Fruit fly (Drosophila melanogaster) whole organism, embryonic: ENCODE results near the gene Sec15.

ENCODE experiments used
- Atf6 ChIP-seq: fragments of 200-800 bp; sonication (Bioruptor generic); IDR thresholded peaks from 2 replicates; pipeline ENCODE4 v1.3.6; 2022; ENCODE audit warnings: missing biosample characterization, missing genetic modification characterization
- B-H2 ChIP-seq: fragments of 200-800 bp; sonication (Bioruptor generic); optimal IDR thresholded peaks from 2 replicates; lab custom pipeline; 2018; ENCODE audit warnings: missing biosample characterization, mild to moderate bottlenecking, missing genetic modification characterization
- CG10209 ChIP-seq: fragments of 200-800 bp; sonication (Bioruptor generic); optimal IDR thresholded peaks from 3 replicates; lab custom pipeline; 2017; ENCODE audit warnings: missing biosample characterization, mild to moderate bottlenecking, missing genetic modification characterization, missing genetic modification reagents
- CG10543 ChIP-seq: fragments of 200-800 bp; sonication (Bioruptor generic); optimal IDR thresholded peaks from 3 replicates; lab custom pipeline; 2017; ENCODE audit warnings: missing biosample characterization, mild to moderate bottlenecking, missing genetic modification characterization, moderate library complexity
- CG10565 ChIP-seq: fragments of 200-800 bp; sonication (Bioruptor generic); optimal IDR thresholded peaks from 3 replicates; lab custom pipeline; 2016; ENCODE audit warnings: missing biosample characterization, mild to moderate bottlenecking, missing genetic modification characterization
- CG10979 ChIP-seq: fragments of 200-800 bp; sonication (Bioruptor generic); optimal IDR thresholded peaks from 2 replicates; lab custom pipeline; 2018; ENCODE audit warnings: missing biosample characterization, mild to moderate bottlenecking, missing genetic modification characterization, moderate library complexity
- CG12299 ChIP-seq: fragments of 200-800 bp; sonication (Bioruptor generic); optimal IDR thresholded peaks from 2 replicates; lab custom pipeline; 2018; ENCODE audit warnings: missing biosample characterization, mild to moderate bottlenecking, missing genetic modification characterization
- CG12769 ChIP-seq: fragments of 200-800 bp; sonication (Bioruptor generic); optimal IDR thresholded peaks from 2 replicates; lab custom pipeline; 2019; ENCODE audit warnings: missing biosample characterization, mild to moderate bottlenecking, missing genetic modification characterization, moderate library complexity
- CG13296 ChIP-seq: fragments of 200-800 bp; sonication (Bioruptor generic); optimal IDR thresholded peaks from 3 replicates; lab custom pipeline; 2018; ENCODE audit warnings: missing biosample characterization, mild to moderate bottlenecking, missing genetic modification characterization
- CG15479 ChIP-seq: fragments of 200-800 bp; sonication (Bioruptor generic); optimal IDR thresholded peaks from 3 replicates; lab custom pipeline; 2019; ENCODE audit warnings: missing biosample characterization, mild to moderate bottlenecking, missing genetic modification characterization, moderate library complexity
- CG17829 ChIP-seq: fragments of 200-800 bp; optimal IDR thresholded peaks from 2 replicates; lab custom pipeline; 2019; ENCODE audit warnings: missing biosample characterization, mild to moderate bottlenecking, missing genetic modification characterization, moderate library complexity
- CG17912 ChIP-seq: fragments of 200-800 bp; sonication (Bioruptor generic); optimal IDR thresholded peaks from 2 replicates; lab custom pipeline; 2018; ENCODE audit warnings: missing biosample characterization, mild to moderate bottlenecking, missing genetic modification characterization
- CG18599 ChIP-seq: fragments of 200-800 bp; sonication (Bioruptor generic); optimal IDR thresholded peaks from 3 replicates; lab custom pipeline; 2017; ENCODE audit warnings: missing biosample characterization, missing genetic modification characterization, mild to moderate bottlenecking, moderate library complexity, missing genetic modification reagents
- CG2712 ChIP-seq: fragments of 200-800 bp; optimal IDR thresholded peaks from 3 replicates; lab custom pipeline; 2019; ENCODE audit warnings: missing biosample characterization, mild to moderate bottlenecking, missing genetic modification characterization, moderate library complexity
- CG32767 ChIP-seq: fragments of 200-800 bp; sonication (Bioruptor generic); IDR thresholded peaks from 2 replicates; pipeline ENCODE4 v1.3.6; 2022; ENCODE audit warnings: missing biosample characterization, missing genetic modification characterization
- CG32772 ChIP-seq: fragments of 200-800 bp; sonication (Bioruptor generic); IDR thresholded peaks from 2 replicates; pipeline ENCODE4 v1.3.6; 2022; ENCODE audit warnings: missing biosample characterization, missing genetic modification characterization
- CG7786 ChIP-seq: fragments of 200-800 bp; sonication (Bioruptor generic); optimal IDR thresholded peaks from 2 replicates; lab custom pipeline; 2016; ENCODE audit warnings: missing biosample characterization, missing genetic modification characterization
- D ChIP-seq, 2 experiments: fragments of 200-800 bp in 1 of 2; fragments of >200 bp in 1 of 2; sonication (Bioruptor generic) in 1 of 2; optimal IDR thresholded peaks; 2 replicates in 1 of 2; 3 replicates in 1 of 2; lab custom pipeline; 2017; ENCODE audit warnings: mild to moderate bottlenecking in 1 of 2, missing biosample characterization in 1 of 2, missing genetic modification characterization in 1 of 2, missing genetic modification reagents in 1 of 2
- Drgx ChIP-seq: fragments of 200-800 bp; sonication (Bioruptor generic); IDR thresholded peaks from 2 replicates; pipeline ENCODE4 v1.3.6; 2022; ENCODE audit warnings: missing biosample characterization, missing genetic modification characterization
- Eip74EF ChIP-seq, 2 experiments: fragments of 200-800 bp in 1 of 2; fragments of >200 bp in 1 of 2; sonication (Bioruptor generic) in 1 of 2; optimal IDR thresholded peaks; 2 replicates each; lab custom pipeline; 2017 to 2019; ENCODE audit warnings: missing biosample characterization in 2 of 2, missing genetic modification characterization in 2 of 2, mild to moderate bottlenecking in 1 of 2, moderate library complexity in 1 of 2
- Fer1 ChIP-seq: fragments of 200-800 bp; sonication (Bioruptor generic); optimal IDR thresholded peaks from 2 replicates; lab custom pipeline; 2017; ENCODE audit warnings: missing biosample characterization, mild to moderate bottlenecking, missing genetic modification characterization
- HmgZ ChIP-seq: fragments of 200-800 bp; sonication (Bioruptor generic); optimal IDR thresholded peaks from 2 replicates; lab custom pipeline; 2018; ENCODE audit warnings: missing biosample characterization, mild to moderate bottlenecking, missing genetic modification characterization
- Hsf ChIP-seq: fragments of 200-800 bp; sonication (Bioruptor generic); optimal IDR thresholded peaks from 3 replicates; lab custom pipeline; 2016; ENCODE audit warnings: missing biosample characterization, missing genetic modification characterization
- Nf-YB ChIP-seq: fragments of 200-800 bp; sonication (Bioruptor generic); optimal IDR thresholded peaks from 3 replicates; lab custom pipeline; 2019; ENCODE audit warnings: missing biosample characterization, mild to moderate bottlenecking, missing genetic modification characterization, moderate library complexity
- Nf-YC ChIP-seq: fragments of 200-800 bp; optimal IDR thresholded peaks from 3 replicates; lab custom pipeline; 2019; ENCODE audit warnings: missing biosample characterization, mild to moderate bottlenecking, missing genetic modification characterization, moderate library complexity
- Ptx1 ChIP-seq: fragments of 200-800 bp; sonication (Bioruptor generic); IDR thresholded peaks from 2 replicates; pipeline ENCODE4 v1.3.6; 2022; ENCODE audit warnings: missing biosample characterization, missing genetic modification characterization
- Ravus ChIP-seq: fragments of 200-800 bp; sonication (Bioruptor generic); IDR thresholded peaks from 2 replicates; pipeline ENCODE4 v1.3.6; 2022; ENCODE audit warnings: missing biosample characterization, missing genetic modification characterization
- Xbp1 ChIP-seq: fragments of 200-800 bp; sonication (Bioruptor generic); optimal IDR thresholded peaks from 3 replicates; lab custom pipeline; 2016; ENCODE audit warnings: missing biosample characterization, mild to moderate bottlenecking, missing genetic modification characterization
- ato ChIP-seq: fragments of 200-800 bp; sonication (Bioruptor generic); IDR thresholded peaks from 2 replicates; pipeline ENCODE4 v1.3.6; 2022; ENCODE audit warnings: missing biosample characterization, missing genetic modification characterization; ENCODE audit not compliant: partially characterized antibody
- cad ChIP-seq: fragments of >200 bp; optimal IDR thresholded peaks from 2 replicates; lab custom pipeline; 2017; ENCODE audit warnings: missing biosample characterization, missing genetic modification characterization
- caup ChIP-seq: fragments of 200-800 bp; sonication (Bioruptor generic); optimal IDR thresholded peaks from 3 replicates; lab custom pipeline; 2017; ENCODE audit warnings: missing biosample characterization, mild to moderate bottlenecking, missing genetic modification characterization, moderate library complexity; ENCODE audit not compliant: severe bottlenecking
- emc ChIP-seq: fragments of 200-800 bp; sonication (Bioruptor generic); optimal IDR thresholded peaks from 2 replicates; lab custom pipeline; 2016; ENCODE audit warnings: missing biosample characterization, missing genetic modification characterization
- ems ChIP-seq: fragments of 200-800 bp; sonication (Bioruptor generic); optimal IDR thresholded peaks from 3 replicates; lab custom pipeline; 2016; ENCODE audit warnings: missing biosample characterization, missing genetic modification characterization
- exex ChIP-seq: fragments of 200-800 bp; sonication (Bioruptor generic); optimal IDR thresholded peaks from 4 replicates; lab custom pipeline; 2018; ENCODE audit warnings: missing biosample characterization, mild to moderate bottlenecking, missing genetic modification characterization, moderate library complexity
- hb ChIP-seq: fragments of 200-800 bp; sonication (Bioruptor generic); IDR thresholded peaks from 3 replicates; pipeline ENCODE4 v1.3.6; 2022; ENCODE audit warnings: missing biosample characterization, missing genetic modification characterization; ENCODE audit not compliant: partially characterized antibody
- hbn ChIP-seq: fragments of 200-800 bp; sonication (Bioruptor generic); IDR thresholded peaks from 2 replicates; pipeline ENCODE4 v1.3.6; 2022; ENCODE audit warnings: missing biosample characterization, missing genetic modification characterization; ENCODE audit not compliant: partially characterized antibody
- ken ChIP-seq: fragments of 200-800 bp; sonication (Bioruptor generic); IDR thresholded peaks from 3 replicates; pipeline ENCODE4 v1.3.6; 2022; ENCODE audit warnings: missing biosample characterization, missing genetic modification characterization
- klu ChIP-seq: fragments of 200-800 bp; sonication (Bioruptor generic); IDR thresholded peaks from 2 replicates; pipeline ENCODE4 v1.3.6; 2022; ENCODE audit warnings: missing biosample characterization, missing genetic modification characterization
- pan ChIP-seq, 4 experiments: fragments of >200 bp in 3 of 4; fragments of 200-800 bp in 1 of 4; sonication (Bioruptor generic) in 1 of 4; optimal IDR thresholded peaks in 3 of 4; IDR thresholded peaks in 1 of 4; 2 replicates each; pipeline versions ENCODE4 v1.3.6 to Lab custom; 2017 to 2022; ENCODE audit warnings: missing biosample characterization in 2 of 4, missing genetic modification characterization in 2 of 4, mixed read lengths in 1 of 4
- unpg ChIP-seq: fragments of 200-800 bp; sonication (Bioruptor generic); optimal IDR thresholded peaks from 3 replicates; lab custom pipeline; 2018; ENCODE audit warnings: missing biosample characterization, mild to moderate bottlenecking, missing genetic modification characterization, moderate library complexity

The Sec15 gene

DNA sequence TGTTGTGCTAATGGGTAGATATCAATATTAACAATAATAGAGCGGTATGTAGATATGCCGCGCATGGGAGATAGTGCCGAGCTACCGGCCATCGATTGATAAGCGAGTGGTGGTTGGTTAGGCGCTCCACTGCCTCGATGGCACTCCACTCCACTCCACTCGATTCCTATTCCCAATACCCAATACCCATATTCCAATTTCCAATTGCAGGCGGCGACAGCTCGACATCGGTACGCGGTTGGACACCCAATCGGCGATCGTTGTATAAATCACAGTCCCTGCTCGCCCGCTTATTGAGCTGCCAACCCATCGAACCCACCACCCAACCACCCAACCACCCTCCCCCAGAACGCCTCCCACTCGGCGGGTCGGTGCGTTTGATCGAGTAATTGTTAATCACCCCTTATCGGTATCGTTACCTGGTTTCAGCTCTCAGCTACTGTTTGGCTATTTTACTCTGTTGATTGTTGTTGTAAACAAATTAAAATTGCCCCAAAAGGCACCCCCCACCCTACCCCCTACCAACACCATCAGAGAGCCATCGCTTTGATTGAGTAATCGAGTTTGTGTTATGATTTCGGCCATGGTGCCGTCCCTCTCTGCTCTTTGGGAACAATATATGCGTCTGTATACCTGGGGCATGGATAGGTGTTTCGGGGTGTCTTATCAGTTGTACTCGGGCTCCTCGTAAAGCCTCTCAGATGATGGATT is 26.7 kb downstream of the Sec15 start, which contains the start of gene HHEX (continued):
- TF ChIP-seq klu (GFP tag; lab: Robert Waterston, UW) = no peak
- TF ChIP-seq Atf6 (GFP tag; lab: Robert Waterston, UW) = no peak
- TF ChIP-seq CG18599 (GFP tag; lab: Kevin White, UChicago) = peak; percentile 50
- TF ChIP-seq Xbp1 (GFP tag; lab: Kevin White, UChicago) = no peak
- TF ChIP-seq CG10209 (GFP tag; lab: Kevin White, UChicago) = no peak
- peak; percentile 43 for TF ChIP-seq Ptx1
- 0 out of 2 replicates have a peak, but pooled peaks have one; percentile 14 for TF ChIP-seq CG32767 (GFP tag; lab: Robert Waterston, UW)
- peak; percentile 94 for TF ChIP-seq CG10543 (GFP tag; lab: Kevin White, UChicago)
- peak; percentile 90 for TF ChIP-seq Nf-YB (GFP tag; lab: Kevin White, UChicago)
- no peak for TF ChIP-seq CG12299
- TF ChIP-seq Hsf = no peak
- TF ChIP-seq CG32772 = no peak
- no peak for TF ChIP-seq Eip74EF (GFP tag; optimal IDR thresholded peaks at IDR 0.05; lab: Kevin White, UChicago)
- TF ChIP-seq Drgx (GFP tag; lab: Robert Waterston, UW) = no peak
- no peak for TF ChIP-seq ken (GFP tag; lab: Robert Waterston, UW)
- no peak for TF ChIP-seq CG13296 (GFP tag; lab: Kevin White, UChicago)
- no peak for TF ChIP-seq cad (GFP tag; lab: Kevin White, UChicago)
- no peak for TF ChIP-seq CG17829 (tag; lab: Kevin White, UChicago)
- TF ChIP-seq CG10565 (GFP tag; lab: Kevin White, UChicago) = no peak
- peak; percentile 16 for TF ChIP-seq caup (GFP tag; lab: Kevin White, UChicago)
- no peak for TF ChIP-seq CG7786 (GFP tag; lab: Kevin White, UChicago)
- peak; percentile 70 for TF ChIP-seq CG12769 (tag; lab: Kevin White, UChicago)
- no peak for TF ChIP-seq unpg (GFP tag; lab: Kevin White, UChicago)
- TF ChIP-seq hb (GFP tag; lab: Robert Waterston, UW) = no peak
- no peak for TF ChIP-seq CG2712
- peak; percentile 49 for TF ChIP-seq HmgZ (tag; lab: Kevin White, UChicago)
- no peak for TF ChIP-seq D (optimal IDR thresholded peaks at IDR 0.05; lab: Kevin White, UChicago)
- TF ChIP-seq D (GFP tag; optimal IDR thresholded peaks at IDR 0.05; lab: Kevin White, UChicago) = no peak
- TF ChIP-seq exex = peak; percentile 99
- TF ChIP-seq Ravus = no peak
- no peak for TF ChIP-seq CG10979 (tag; lab: Kevin White, UChicago)
- TF ChIP-seq pan (optimal IDR thresholded peaks at IDR 0.05; lab: Kevin White, UChicago) = no peak
- peak in 1 of 2 experiments; percentile 82 for TF ChIP-seq pan (GFP tag; optimal IDR thresholded peaks at IDR 0.05 in 1 of 2, IDR thresholded peaks at IDR 0.05 in 1 of 2)
- TF ChIP-seq hbn (GFP tag; lab: Robert Waterston, UW) = no peak
- TF ChIP-seq B-H2 (GFP tag; lab: Kevin White, UChicago) = no peak
- peak; percentile 90 for TF ChIP-seq Nf-YC (tag; lab: Kevin White, UChicago)
- TF ChIP-seq ato (GFP tag; lab: Robert Waterston, UW) = no peak
- TF ChIP-seq Fer1 = peak; percentile 7
- TF ChIP-seq ems = no peak
- TF ChIP-seq CG17912 = no peak
- no peak for TF ChIP-seq CG15479 (GFP tag; lab: Kevin White, UChicago)
- TF ChIP-seq emc (GFP tag; lab: Kevin White, UChicago) = no peak
